Worm (Caenorhabditis elegans) whole organism, midembryonic: Measurements from ENCODE around the gene C27A2.12.

ENCODE experiments used
- T22C8.4 ChIP-seq: fragments of 200-800 bp; sonication (Bioruptor generic); IDR thresholded peaks from 2 replicates; pipeline ENCODE4 v1.3.6; 2022; ENCODE audit warnings: missing genetic modification characterization, missing compliant biosample characterization
- cog-1 ChIP-seq: sonication (generic microtip); optimal IDR thresholded peaks from 2 replicates; lab custom pipeline; 2016; ENCODE audit warnings: missing genetic modification characterization, missing compliant biosample characterization
- klf-2 ChIP-seq: fragments of 200-800 bp; sonication (Bioruptor generic); conservative IDR thresholded peaks from 2 replicates; pipeline ENCODE4 v1.3.6; 2022; ENCODE audit warnings: missing genetic modification reagents, missing genetic modification characterization, missing compliant biosample characterization
- med-1 ChIP-seq: sonication (generic microtip); optimal IDR thresholded peaks from 2 replicates; lab custom pipeline; 2017; ENCODE audit warnings: missing genetic modification characterization, mild to moderate bottlenecking, missing compliant biosample characterization, antibody characterized with exemption, missing genetic modification reagents; ENCODE audit not compliant: insufficient read depth
- ref-1 ChIP-seq: fragments of 200-800 bp; sonication (Bioruptor generic); conservative IDR thresholded peaks from 2 replicates; pipeline ENCODE4 v1.3.6; 2022; ENCODE audit warnings: missing genetic modification reagents, missing genetic modification characterization, missing compliant biosample characterization
- tab-1 ChIP-seq: fragments of 200-800 bp; sonication (Bioruptor generic); IDR thresholded peaks from 2 replicates; pipeline ENCODE4 v1.3.6; 2022; ENCODE audit warnings: missing genetic modification characterization, missing compliant biosample characterization
- ztf-23 ChIP-seq: fragments of 200-800 bp; sonication (Bioruptor generic); IDR thresholded peaks from 2 replicates; pipeline ENCODE4 v1.3.6; 2022; ENCODE audit warnings: missing genetic modification reagents, missing genetic modification characterization, missing compliant biosample characterization
- ztf-29 ChIP-seq: fragments of 200-800 bp; sonication (Bioruptor generic); IDR thresholded peaks from 2 replicates; pipeline ENCODE4 v1.3.6; 2022; ENCODE audit warnings: missing genetic modification reagents, missing genetic modification characterization, missing compliant biosample characterization

DNA sequence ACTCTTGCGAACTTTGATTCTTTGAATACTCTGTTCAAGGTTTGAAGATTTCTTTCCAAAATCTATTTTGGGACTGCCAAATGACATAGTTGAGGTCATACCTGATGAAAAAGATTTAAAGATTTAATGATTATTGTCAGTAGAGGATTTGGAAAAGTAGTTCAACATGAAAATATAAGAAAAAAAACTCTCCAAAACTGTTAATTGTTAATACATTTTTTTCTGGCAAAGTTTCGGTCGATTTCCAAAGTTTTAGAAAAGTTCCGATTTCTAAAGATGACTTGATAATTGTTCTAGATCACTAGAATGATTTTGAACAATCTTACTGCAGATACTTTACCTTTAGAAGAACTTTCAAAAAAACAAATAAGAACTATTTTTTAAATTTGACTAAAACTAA, 13.3 kb upstream of the C27A2.12 start, which contains the start of gene C27A2.7:
- no peak for TF ChIP-seq med-1
- no peak for TF ChIP-seq cog-1
- TF ChIP-seq tab-1 (GFP tag; lab: Robert Waterston, UW): no peak
- TF ChIP-seq ztf-23: no peak
- no peak for TF ChIP-seq ref-1 (GFP tag; lab: Robert Waterston, UW)
- TF ChIP-seq T22C8.4 (GFP tag; lab: Robert Waterston, UW): no peak
- TF ChIP-seq klf-2: no peak
- TF ChIP-seq ztf-29 (GFP tag; lab: Robert Waterston, UW): no peak
